Worm (Caenorhabditis elegans): Measurements from ENCODE around the gene sri-38.

DNA sequence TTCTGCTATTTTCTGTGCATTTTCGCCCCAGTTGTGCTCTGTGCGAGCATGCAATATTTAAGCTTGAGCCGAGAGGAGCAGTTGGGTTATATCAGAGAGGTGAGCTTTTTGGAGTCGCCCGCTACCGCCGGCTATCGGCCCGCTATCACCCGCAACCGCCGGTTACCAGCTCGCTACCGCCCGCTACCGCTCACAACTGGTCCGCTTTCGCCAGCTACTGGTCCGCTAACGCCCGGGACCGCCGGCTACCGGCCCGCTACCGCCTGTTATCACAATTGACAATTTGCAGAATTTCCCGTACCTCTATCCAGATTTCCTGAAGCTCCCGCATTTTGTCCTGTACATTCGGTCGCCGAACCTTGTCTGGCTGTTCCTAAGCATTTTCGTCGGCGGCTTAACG lies 17.7 kb downstream of the sri-38 start:
- TF ChIP-seq ztf-23 (GFP tag; IDR thresholded peaks at IDR 0.05) (no peak), med-1 (GFP tag; optimal IDR thresholded peaks at IDR 0.05; ENCODE audit: insufficient read depth) (no peak), tab-1 (GFP tag; IDR thresholded peaks at IDR 0.05) (no peak), T22C8.4 (GFP tag; IDR thresholded peaks at IDR 0.05) (no peak), flt-1 (GFP tag; IDR thresholded peaks at IDR 0.05) (peak; percentile 44; the same call in 1 of the 2 replicates), cog-1 (tag; optimal IDR thresholded peaks at IDR 0.05) (no peak)
